Fruit fly (Drosophila melanogaster) whole organism, prepupa: ENCODE results near the gene Gss2.
A peak's percentile ranks its signal among the peaks of the same experiment; 100 is the strongest.

Experiments
- Blimp-1 ChIP-seq: fragments of 200-800 bp; sonication (Bioruptor generic); optimal IDR thresholded peaks from 3 replicates; lab custom pipeline; 2017; ENCODE audit warnings: missing biosample characterization, missing genetic modification characterization, mild to moderate bottlenecking, moderate library complexity, missing genetic modification reagents
- CG10631 ChIP-seq: fragments of 200-800 bp; sonication (Bioruptor generic); optimal IDR thresholded peaks from 2 replicates; lab custom pipeline; 2016; ENCODE audit warnings: missing biosample characterization, missing genetic modification characterization
- CG10669 ChIP-seq: fragments of 200-800 bp; sonication (Bioruptor generic); optimal IDR thresholded peaks from 3 replicates; lab custom pipeline; 2018; ENCODE audit warnings: missing biosample characterization, mild to moderate bottlenecking, missing genetic modification characterization, moderate library complexity
- CG11294 ChIP-seq: fragments of 200-800 bp; sonication (Bioruptor generic); IDR thresholded peaks from 2 replicates; pipeline ENCODE4 v1.3.6; 2022; ENCODE audit warnings: missing biosample characterization, missing genetic modification characterization
- CG11902 ChIP-seq: fragments of 200-800 bp; sonication (Bioruptor generic); optimal IDR thresholded peaks from 3 replicates; lab custom pipeline; 2016; ENCODE audit warnings: missing biosample characterization, missing genetic modification characterization
- CG15336 ChIP-seq: fragments of 200-800 bp; sonication (Bioruptor generic); IDR thresholded peaks from 2 replicates; pipeline ENCODE4 v1.3.6; 2022; ENCODE audit warnings: missing biosample characterization, missing genetic modification characterization
- CG1621 ChIP-seq: fragments of 200-800 bp; sonication (Bioruptor generic); optimal IDR thresholded peaks from 3 replicates; lab custom pipeline; 2018; ENCODE audit warnings: missing biosample characterization, mild to moderate bottlenecking, missing genetic modification characterization
- CG16779 ChIP-seq: fragments of 200-800 bp; sonication (Bioruptor generic); optimal IDR thresholded peaks from 3 replicates; lab custom pipeline; 2017; ENCODE audit warnings: missing biosample characterization, mild to moderate bottlenecking, missing genetic modification characterization
- CG31627 ChIP-seq: fragments of 200-800 bp; sonication (Bioruptor generic); optimal IDR thresholded peaks from 3 replicates; lab custom pipeline; 2016; ENCODE audit warnings: missing biosample characterization, missing genetic modification characterization
- CG32006 ChIP-seq: fragments of 200-800 bp; sonication (Bioruptor generic); optimal IDR thresholded peaks from 3 replicates; lab custom pipeline; 2017; ENCODE audit warnings: missing biosample characterization, mild to moderate bottlenecking, missing genetic modification characterization
- CG34406 ChIP-seq: fragments of 200-800 bp; sonication (Bioruptor generic); optimal IDR thresholded peaks from 3 replicates; lab custom pipeline; 2016; ENCODE audit warnings: missing biosample characterization, missing genetic modification characterization
- CG3919 ChIP-seq: fragments of 200-800 bp; sonication (Bioruptor generic); optimal IDR thresholded peaks from 3 replicates; lab custom pipeline; 2016; ENCODE audit warnings: missing biosample characterization, missing genetic modification characterization
- CG4318 ChIP-seq: fragments of 200-800 bp; sonication (Bioruptor generic); optimal IDR thresholded peaks from 3 replicates; lab custom pipeline; 2017; ENCODE audit warnings: missing biosample characterization, mild to moderate bottlenecking, missing genetic modification characterization
- CG6163 ChIP-seq: fragments of 200-800 bp; sonication (Bioruptor generic); IDR thresholded peaks from 3 replicates; pipeline ENCODE4 v1.3.6; 2022; ENCODE audit warnings: missing biosample characterization, missing genetic modification characterization
- CG6276 ChIP-seq: fragments of 200-800 bp; sonication (Bioruptor generic); optimal IDR thresholded peaks from 2 replicates; lab custom pipeline; 2017; ENCODE audit warnings: missing biosample characterization, mild to moderate bottlenecking, missing genetic modification characterization
- CG6792 ChIP-seq: fragments of 200-800 bp; sonication (Bioruptor generic); optimal IDR thresholded peaks from 3 replicates; lab custom pipeline; 2016; ENCODE audit warnings: missing biosample characterization, missing genetic modification characterization
- CG6854 ChIP-seq: fragments of 200-800 bp; sonication (Bioruptor generic); optimal IDR thresholded peaks from 2 replicates; lab custom pipeline; 2017; ENCODE audit warnings: missing biosample characterization, mild to moderate bottlenecking, missing genetic modification characterization
- CG7368 ChIP-seq: fragments of 200-800 bp; sonication (Bioruptor generic); optimal IDR thresholded peaks from 3 replicates; lab custom pipeline; 2016; ENCODE audit warnings: missing biosample characterization, missing genetic modification characterization
- CG8119 ChIP-seq: fragments of 200-800 bp; sonication (Bioruptor generic); IDR thresholded peaks from 3 replicates; pipeline ENCODE4 v1.3.6; 2022; ENCODE audit warnings: missing biosample characterization, missing genetic modification characterization
- CG8319 ChIP-seq: fragments of 200-800 bp; sonication (Bioruptor generic); optimal IDR thresholded peaks from 3 replicates; lab custom pipeline; 2016; ENCODE audit warnings: missing biosample characterization, missing genetic modification characterization
- CG8632 ChIP-seq: fragments of 200-800 bp; sonication (Bioruptor generic); optimal IDR thresholded peaks from 3 replicates; lab custom pipeline; 2016; ENCODE audit warnings: missing biosample characterization, missing genetic modification characterization
- CG9139 ChIP-seq: fragments of 200-800 bp; sonication (Bioruptor generic); optimal IDR thresholded peaks from 3 replicates; lab custom pipeline; 2017; ENCODE audit warnings: missing biosample characterization, mild to moderate bottlenecking, missing genetic modification characterization
- Eip75B ChIP-seq: fragments of 200-800 bp; sonication (Bioruptor generic); optimal IDR thresholded peaks from 3 replicates; lab custom pipeline; 2016; ENCODE audit warnings: missing biosample characterization, missing genetic modification characterization
- Eip78C ChIP-seq: fragments of 200-800 bp; sonication (Bioruptor generic); peaks from one replicate; lab custom pipeline; 2016; ENCODE audit warnings: missing biosample characterization, missing genetic modification characterization
- Eip93F ChIP-seq: fragments of 200-800 bp; sonication (Bioruptor generic); optimal IDR thresholded peaks from 2 replicates; lab custom pipeline; 2016; ENCODE audit warnings: missing biosample characterization, mild to moderate bottlenecking, missing genetic modification characterization
- Ets21C ChIP-seq: fragments of 200-800 bp; sonication (Bioruptor generic); optimal IDR thresholded peaks from 3 replicates; lab custom pipeline; 2016; ENCODE audit warnings: missing biosample characterization, missing genetic modification characterization
- Ets96B ChIP-seq: fragments of 200-800 bp; optimal IDR thresholded peaks from 2 replicates; lab custom pipeline; 2019; ENCODE audit warnings: missing biosample characterization, mild to moderate bottlenecking, missing genetic modification characterization, moderate library complexity
- Gug ChIP-seq: fragments of 200-800 bp; sonication (Bioruptor generic); IDR thresholded peaks from 2 replicates; pipeline ENCODE4 v1.3.6; 2022; ENCODE audit warnings: missing biosample characterization, missing genetic modification characterization
- Hr38 ChIP-seq: sonication (Bioruptor generic); optimal IDR thresholded peaks from 2 replicates; lab custom pipeline; 2016; ENCODE audit warnings: missing biosample characterization, missing genetic modification characterization
- Hr39 ChIP-seq: fragments of 200-800 bp; sonication (Bioruptor generic); optimal IDR thresholded peaks from 2 replicates; lab custom pipeline; 2016; ENCODE audit warnings: missing biosample characterization, missing genetic modification characterization
- Hr4 ChIP-seq: fragments of 200-800 bp; sonication (Bioruptor generic); optimal IDR thresholded peaks from 3 replicates; lab custom pipeline; 2016; ENCODE audit warnings: missing biosample characterization, missing genetic modification characterization
- Lpt ChIP-seq: fragments of 200-800 bp; sonication (Bioruptor generic); optimal IDR thresholded peaks from 3 replicates; lab custom pipeline; 2016; ENCODE audit warnings: missing biosample characterization, missing genetic modification characterization
- Smox ChIP-seq: fragments of 200-800 bp; sonication (Bioruptor generic); optimal IDR thresholded peaks from 3 replicates; lab custom pipeline; 2016; ENCODE audit warnings: missing biosample characterization, missing genetic modification characterization
- Sox102F ChIP-seq: fragments of 200-800 bp; sonication (Bioruptor generic); optimal IDR thresholded peaks from 2 replicates; lab custom pipeline; 2016; ENCODE audit warnings: missing biosample characterization, mild to moderate bottlenecking, missing genetic modification characterization
- Sox14 ChIP-seq: fragments of 200-800 bp; sonication (Bioruptor generic); optimal IDR thresholded peaks from 3 replicates; lab custom pipeline; 2016; ENCODE audit warnings: missing biosample characterization, missing genetic modification characterization
- Sox15 ChIP-seq: fragments of 200-800 bp; sonication (Bioruptor generic); optimal IDR thresholded peaks from 3 replicates; lab custom pipeline; 2016; ENCODE audit warnings: missing biosample characterization, missing genetic modification characterization
- achi ChIP-seq: fragments of 200-800 bp; sonication (Bioruptor generic); optimal IDR thresholded peaks from 3 replicates; lab custom pipeline; 2016; ENCODE audit warnings: missing biosample characterization, missing genetic modification characterization
- acj6 ChIP-seq: fragments of 200-800 bp; sonication (Bioruptor generic); optimal IDR thresholded peaks from 3 replicates; lab custom pipeline; 2016; ENCODE audit warnings: missing biosample characterization, missing genetic modification characterization
- cyc ChIP-seq: fragments of 200-800 bp; sonication (Bioruptor generic); optimal IDR thresholded peaks from 3 replicates; lab custom pipeline; 2016; ENCODE audit warnings: missing biosample characterization, missing genetic modification characterization
- dac ChIP-seq: fragments of 200-800 bp; sonication (Bioruptor generic); optimal IDR thresholded peaks from 2 replicates; lab custom pipeline; 2017; ENCODE audit warnings: missing biosample characterization, mild to moderate bottlenecking, missing genetic modification characterization
- eg ChIP-seq: fragments of 200-800 bp; sonication (Bioruptor generic); IDR thresholded peaks from 3 replicates; pipeline ENCODE4 v1.3.6; 2022; ENCODE audit warnings: missing biosample characterization, missing genetic modification characterization
- esn ChIP-seq: fragments of 200-800 bp; sonication (Bioruptor generic); optimal IDR thresholded peaks from 2 replicates; lab custom pipeline; 2016; ENCODE audit warnings: missing biosample characterization, mild to moderate bottlenecking, missing genetic modification characterization, moderate library complexity
- fd59A ChIP-seq: fragments of 200-800 bp; sonication (Bioruptor generic); optimal IDR thresholded peaks from 2 replicates; lab custom pipeline; 2017; ENCODE audit warnings: missing biosample characterization, mild to moderate bottlenecking, missing genetic modification characterization, missing genetic modification reagents
- fd85E ChIP-seq: fragments of 200-800 bp; sonication (Bioruptor generic); optimal IDR thresholded peaks from 3 replicates; lab custom pipeline; 2016; ENCODE audit warnings: missing biosample characterization, missing genetic modification characterization
- fkh ChIP-seq: fragments of 200-800 bp; sonication (Bioruptor generic); optimal IDR thresholded peaks from 3 replicates; lab custom pipeline; 2017; ENCODE audit warnings: missing biosample characterization, mild to moderate bottlenecking, missing genetic modification characterization, moderate library complexity
- lz ChIP-seq: fragments of 200-800 bp; sonication (Bioruptor generic); optimal IDR thresholded peaks from 3 replicates; lab custom pipeline; 2016; ENCODE audit warnings: missing biosample characterization, missing genetic modification characterization
- net ChIP-seq: fragments of 200-800 bp; sonication (Bioruptor generic); optimal IDR thresholded peaks from 3 replicates; lab custom pipeline; 2016; ENCODE audit warnings: missing biosample characterization, missing genetic modification characterization
- pdm3 ChIP-seq: fragments of 200-800 bp; sonication (Bioruptor generic); optimal IDR thresholded peaks from 3 replicates; lab custom pipeline; 2016; ENCODE audit warnings: missing biosample characterization, missing genetic modification characterization
- salr ChIP-seq, 2 experiments: fragments of 200-800 bp; sonication (Bioruptor generic); optimal IDR thresholded peaks; 3 replicates each; lab custom pipeline; 2016 to 2018; ENCODE audit warnings: missing biosample characterization in 2 of 2, missing genetic modification characterization in 2 of 2, mild to moderate bottlenecking in 1 of 2
- spab ChIP-seq: fragments of 200-800 bp; sonication (Bioruptor generic); optimal IDR thresholded peaks from 2 replicates; lab custom pipeline; 2017; ENCODE audit warnings: missing biosample characterization, mild to moderate bottlenecking, missing genetic modification characterization, missing genetic modification reagents
- ss ChIP-seq, 2 experiments: fragments of 200-800 bp; sonication (Bioruptor generic); optimal IDR thresholded peaks; 2 replicates in 1 of 2; 3 replicates in 1 of 2; lab custom pipeline; 2017 to 2018; ENCODE audit warnings: mild to moderate bottlenecking in 2 of 2, missing biosample characterization in 2 of 2, missing genetic modification characterization in 2 of 2, moderate library complexity in 1 of 2
- topi ChIP-seq: fragments of 200-800 bp; sonication (Bioruptor generic); optimal IDR thresholded peaks from 3 replicates; lab custom pipeline; 2016; ENCODE audit warnings: missing biosample characterization, missing genetic modification characterization
- vri ChIP-seq: fragments of 200-800 bp; sonication (Bioruptor generic); optimal IDR thresholded peaks from 3 replicates; lab custom pipeline; 2016; ENCODE audit warnings: missing biosample characterization, mild to moderate bottlenecking, missing genetic modification characterization

Gene Gss2

DNA sequence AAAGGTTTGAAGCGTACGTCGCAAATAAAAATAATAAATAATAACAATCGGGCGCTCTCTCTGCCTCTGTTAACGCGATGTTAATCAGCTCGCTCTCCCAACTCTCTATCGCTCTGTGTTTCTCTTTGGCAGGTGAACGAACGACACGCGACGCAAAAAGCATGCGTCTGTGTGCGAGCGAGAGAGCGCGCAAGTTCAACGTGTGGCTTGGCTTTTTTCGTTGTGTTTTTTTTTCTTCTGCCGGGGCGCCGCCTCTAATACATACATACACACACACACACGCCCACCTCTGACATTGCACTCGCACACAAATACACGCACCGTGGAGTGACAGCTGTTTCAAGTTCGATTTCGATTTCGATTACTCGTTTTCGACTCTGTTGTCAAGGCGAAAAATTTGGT, 20.9 kb upstream of the Gss2 start:
- TF ChIP-seq CG7368 (GFP tag; lab: Kevin White, UChicago) (no peak), CG11294 (GFP tag; lab: Robert Waterston, UW) (no peak), Ets96B (no peak), CG32006 (GFP tag; lab: Kevin White, UChicago) (no peak), Smox (GFP tag; lab: Kevin White, UChicago) (no peak), Hr39 (GFP tag; lab: Kevin White, UChicago) (no peak), CG6854 (GFP tag; lab: Kevin White, UChicago) (peak; percentile 42), CG11902 (GFP tag; lab: Kevin White, UChicago) (no peak), fd59A (GFP tag; lab: Kevin White, UChicago) (no peak), CG10631 (GFP tag; lab: Kevin White, UChicago) (no peak), ss (GFP tag; optimal IDR thresholded peaks at IDR 0.05; lab: Kevin White, UChicago) (peak; percentile 68), Sox15 (GFP tag; lab: Kevin White, UChicago) (no peak), lz (GFP tag; lab: Kevin White, UChicago) (no peak), Eip75B (GFP tag; lab: Kevin White, UChicago) (no peak), achi (no peak), Sox14 (GFP tag; lab: Kevin White, UChicago) (no peak), Gug (GFP tag; lab: Robert Waterston, UW) (no peak), esn (no peak), CG4318 (GFP tag; lab: Kevin White, UChicago) (no peak), CG8319 (GFP tag; lab: Kevin White, UChicago) (no peak), fd85E (peak; percentile 46), CG8632 (GFP tag; lab: Kevin White, UChicago) (no peak), CG15336 (peak; percentile 55; the same call in 1 of the 2 replicates), eg (peak; percentile 77; the same call in 2 of the 3 replicates), dac (GFP tag; lab: Kevin White, UChicago) (no peak), CG9139 (GFP tag; lab: Kevin White, UChicago) (peak; percentile 69), acj6 (GFP tag; lab: Kevin White, UChicago) (no peak), Hr4 (GFP tag; lab: Kevin White, UChicago) (no peak), CG6163 (GFP tag; lab: Robert Waterston, UW) (peak; percentile 82), Hr38 (GFP tag; lab: Kevin White, UChicago) (no peak), CG8119 (GFP tag; lab: Robert Waterston, UW) (peak; percentile 45; the same call in 2 of the 3 replicates), CG10669 (GFP tag; lab: Kevin White, UChicago) (no peak), CG6276 (peak; percentile 11), Sox102F (GFP tag; lab: Kevin White, UChicago) (no peak), CG31627 (no peak), CG3919 (no peak), net (GFP tag; lab: Kevin White, UChicago) (no peak), pdm3 (GFP tag; lab: Kevin White, UChicago) (no peak), Eip93F (GFP tag; lab: Kevin White, UChicago) (peak; percentile 29), Eip78C (GFP tag; lab: Kevin White, UChicago) (peak; percentile 61), Blimp-1 (no peak), fkh (GFP tag; lab: Kevin White, UChicago) (no peak), topi (GFP tag; lab: Kevin White, UChicago) (no peak), vri (GFP tag; lab: Kevin White, UChicago) (peak; percentile 17), CG34406 (GFP tag; lab: Kevin White, UChicago) (peak; percentile 16), CG16779 (tag; lab: Kevin White, UChicago) (peak; percentile 25), cyc (GFP tag; lab: Kevin White, UChicago) (no peak), Ets21C (GFP tag; lab: Kevin White, UChicago) (no peak), spab (no peak), Lpt (no peak), salr (GFP tag; optimal IDR thresholded peaks at IDR 0.05; lab: Kevin White, UChicago) (no peak), CG1621 (tag; lab: Kevin White, UChicago) (peak; percentile 10), CG6792 (GFP tag; lab: Kevin White, UChicago) (no peak)
